Worm (Caenorhabditis elegans): ENCODE results near the gene cpr-5.

Gene cpr-5

DNA sequence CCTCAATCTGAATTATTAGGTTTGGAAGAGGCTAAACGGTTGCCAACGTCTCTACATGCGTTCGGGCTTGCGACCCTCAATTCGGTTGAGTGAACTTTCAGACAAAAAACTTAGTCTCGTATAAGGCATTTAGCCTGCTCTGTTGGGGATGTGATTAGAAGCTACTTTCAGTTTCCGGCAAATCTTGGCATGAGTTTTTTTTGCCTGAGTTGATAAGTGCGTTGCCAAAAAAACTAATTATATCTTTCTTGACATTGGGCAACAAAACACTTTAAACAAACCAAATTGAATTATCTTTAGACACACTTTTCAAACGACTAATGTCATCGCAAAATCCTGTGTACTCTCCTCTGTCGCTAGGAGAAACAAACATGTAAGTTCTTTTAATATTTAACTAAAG lies 41.5 kb downstream of the cpr-5 start, which contains the start of gene Y50D4B.4:
Gene Y50D4B.4, plus strand, starts transcription at position 301 of the 400 bp plus-strand sequence.
- TF ChIP-seq pag-3 (tag; optimal IDR thresholded peaks at IDR 0.05; ENCODE audit: borderline replicate concordance) (no peak), pha-2 (tag; optimal IDR thresholded peaks at IDR 0.05) (no peak), mec-3 (tag; optimal IDR thresholded peaks at IDR 0.05; ENCODE audit: borderline replicate concordance) (no peak), ahr-1 (tag; optimal IDR thresholded peaks at IDR 0.05) (no peak), ref-2 (tag; optimal IDR thresholded peaks at IDR 0.05) (no peak), ceh-48 (tag; optimal IDR thresholded peaks at IDR 0.05) (no peak), rnt-1 (tag; optimal IDR thresholded peaks at IDR 0.05) (no peak), fkh-6 (tag; optimal IDR thresholded peaks at IDR 0.05) (no peak), ceh-30 (tag; optimal IDR thresholded peaks at IDR 0.05) (no peak), ceh-6 (GFP tag; optimal IDR thresholded peaks at IDR 0.05) (no peak), ceh-19 (GFP tag; optimal IDR thresholded peaks at IDR 0.05) (no peak), nhr-11 (tag; optimal IDR thresholded peaks at IDR 0.05) (no peak), tbx-2 (tag; optimal IDR thresholded peaks at IDR 0.05) (no peak), hlh-8 (tag; optimal IDR thresholded peaks at IDR 0.05) (no peak), C38D4.7 (GFP tag; optimal IDR thresholded peaks at IDR 0.05) (no peak), hlh-6 (tag; optimal IDR thresholded peaks at IDR 0.05) (no peak), ttx-3 (tag; optimal IDR thresholded peaks at IDR 0.05) (no peak), elt-2 (tag; optimal IDR thresholded peaks at IDR 0.05) (no peak), syd-9 (tag; optimal IDR thresholded peaks at IDR 0.05) (no peak)

ce11 chrV:1087983-1088382 lies 45.9 kb downstream of the cpr-5 start, which contains the start of gene clec-203:
clec-203 (plus strand) TSS chrV:1088283.
- TF ChIP-seq K09A11.1 (tag; optimal IDR thresholded peaks at IDR 0.05; ENCODE audit: insufficient read depth) (no peak), hlh-30 (tag; optimal IDR thresholded peaks at IDR 0.05; ENCODE audit: insufficient read depth) (no peak), unc-42 (tag; optimal IDR thresholded peaks at IDR 0.05) (no peak)

DNA sequence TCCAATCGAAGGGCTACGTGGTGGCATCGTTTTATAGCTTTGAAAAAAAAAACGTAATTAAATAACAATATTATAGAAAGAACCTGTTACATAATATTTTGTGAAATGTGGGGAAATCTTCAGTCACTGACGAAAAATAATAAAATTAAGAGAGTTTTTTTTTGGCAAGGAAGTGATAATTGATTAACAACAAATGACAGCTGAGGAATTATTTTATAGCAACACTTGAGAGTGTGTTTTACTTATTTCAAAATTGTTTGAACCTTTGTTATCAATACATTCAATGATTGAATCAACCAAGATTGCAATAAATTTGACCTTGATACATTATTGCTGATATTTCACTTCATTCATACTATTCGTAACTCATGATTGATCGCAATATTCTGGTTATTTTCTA lies 49.8 kb downstream of the cpr-5 start, which contains the start of gene Y50D4B.6:
Gene Y50D4B.6, plus strand, starts transcription at position 301 of the 400 bp plus-strand sequence.
- TF ChIP-seq C08G9.2 (tag; optimal IDR thresholded peaks at IDR 0.05) (no peak), pha-2 (tag; optimal IDR thresholded peaks at IDR 0.05) (no peak), ceh-34 (tag; optimal IDR thresholded peaks at IDR 0.05) (no peak), sox-2 (GFP tag; IDR thresholded peaks at IDR 0.05) (no peak), T23F11.4 (GFP tag; optimal IDR thresholded peaks at IDR 0.05) (no peak), fax-1 (tag; optimal IDR thresholded peaks at IDR 0.05) (no peak), syd-9 (tag; optimal IDR thresholded peaks at IDR 0.05) (no peak), C38D4.7 (GFP tag; optimal IDR thresholded peaks at IDR 0.05) (no peak)

All from whole organism, late embryonic.